Worm (Caenorhabditis elegans) whole organism, mixed stage, embryonic: Measurements from ENCODE around the gene rab-28.

ENCODE experiments used
- nhr-12 ChIP-seq: fragments of 150-350 bp; optimal IDR thresholded peaks from 2 replicates; lab custom pipeline; 2014; ENCODE audit warnings: missing biosample characterization, missing genetic modification characterization
- nhr-237 ChIP-seq: fragments of 150-350 bp; optimal IDR thresholded peaks from 2 replicates; lab custom pipeline; 2014; ENCODE audit warnings: missing biosample characterization, missing genetic modification characterization

DNA sequence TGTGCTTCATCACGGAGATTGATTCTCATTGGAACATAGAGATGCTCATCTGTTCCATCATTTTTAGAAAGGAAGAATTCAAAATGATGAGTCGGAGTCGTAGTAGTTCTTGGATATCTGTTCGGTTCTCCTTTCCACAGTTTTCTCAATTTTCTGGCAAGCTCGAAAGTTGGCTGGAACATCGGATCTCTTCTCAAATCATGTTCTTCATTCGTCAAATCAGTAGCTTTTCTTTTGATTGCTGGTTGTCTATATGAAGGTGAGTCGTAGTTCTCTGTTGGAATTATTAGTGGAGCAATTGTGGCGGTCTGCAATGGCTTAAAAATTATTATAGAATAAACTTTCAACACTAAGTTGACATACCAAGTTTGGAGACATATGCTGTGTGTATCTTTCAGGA, 18.5 kb upstream of the rab-28 start:
- TF ChIP-seq nhr-12 (no peak), nhr-237 (tag; lab: Kevin White, UChicago) (no peak)
